Fruit fly (Drosophila melanogaster) whole organism: ENCODE measurements around the gene Mec2.

ENCODE experiments used
- CG8478 ChIP-seq: fragments of >200 bp; optimal IDR thresholded peaks from 2 replicates; lab custom pipeline; 2018; ENCODE audit warnings: inconsistent platforms
- EcR ChIP-seq, 2 experiments: fragments of >200 bp; optimal IDR thresholded peaks; 2 replicates each; lab custom pipeline; 2017; ENCODE audit warnings: missing biosample characterization in 2 of 2, missing genetic modification characterization in 2 of 2, missing genetic modification reagents in 2 of 2
- pan ChIP-seq: fragments of >200 bp; optimal IDR thresholded peaks from 2 replicates; lab custom pipeline; 2017
- psq ChIP-seq: fragments of >200 bp; optimal IDR thresholded peaks from 2 replicates; lab custom pipeline; 2017
- usp ChIP-seq: fragments of >200 bp; optimal IDR thresholded peaks from 2 replicates; lab custom pipeline; 2017; ENCODE audit warnings: missing biosample characterization, missing genetic modification characterization, mixed read lengths

dm6 chrX:19183121-19183520, 4.7 kb upstream of the Mec2 start, which contains the start of gene CG33253:
- TF ChIP-seq CG8478 (lab: Kevin White, UChicago) (no peak), usp (no peak), pan (no peak), psq (lab: Kevin White, UChicago) (no peak), EcR (GFP tag; optimal IDR thresholded peaks at IDR 0.05; lab: Kevin White, UChicago) (no peak)
